Fruit fly (Drosophila melanogaster) whole organism, pupa: ENCODE measurements around the gene DNaseII.
A peak's percentile ranks its signal among the peaks of the same experiment; 100 is the strongest.

Experiments used
- CG12605 ChIP-seq: fragments of 200-800 bp; sonication (Bioruptor generic); IDR thresholded peaks from 2 replicates; pipeline ENCODE4 v1.3.6; 2022; ENCODE audit warnings: missing biosample characterization, missing genetic modification characterization
- CG13204 ChIP-seq: fragments of 200-800 bp; sonication (Bioruptor generic); optimal IDR thresholded peaks from 2 replicates; lab custom pipeline; 2018; ENCODE audit warnings: missing biosample characterization, mild to moderate bottlenecking, missing genetic modification characterization, moderate library complexity
- CG17806 ChIP-seq: fragments of 200-800 bp; sonication (Bioruptor generic); optimal IDR thresholded peaks from 2 replicates; lab custom pipeline; 2018; ENCODE audit warnings: missing biosample characterization, mild to moderate bottlenecking, missing genetic modification characterization, moderate library complexity
- CG34367 ChIP-seq: fragments of 200-800 bp; sonication (Bioruptor generic); optimal IDR thresholded peaks from 2 replicates; lab custom pipeline; 2018; ENCODE audit warnings: missing biosample characterization, mild to moderate bottlenecking, missing genetic modification characterization
- CG4496 ChIP-seq: fragments of 200-800 bp; sonication (Bioruptor generic); IDR thresholded peaks from 3 replicates; pipeline ENCODE4 v1.3.6; 2022; ENCODE audit warnings: missing biosample characterization, missing genetic modification characterization
- CG9948 ChIP-seq: fragments of 200-800 bp; sonication (Bioruptor generic); optimal IDR thresholded peaks from 2 replicates; lab custom pipeline; 2018; ENCODE audit warnings: missing biosample characterization, mild to moderate bottlenecking, missing genetic modification characterization, moderate library complexity
- D1 ChIP-seq: fragments of 200-800 bp; sonication (Bioruptor generic); optimal IDR thresholded peaks from 2 replicates; lab custom pipeline; 2018; ENCODE audit warnings: missing biosample characterization, mild to moderate bottlenecking, missing genetic modification characterization, moderate library complexity
- EcR ChIP-seq: fragments of 200-800 bp; sonication (Bioruptor generic); optimal IDR thresholded peaks from 3 replicates; lab custom pipeline; 2019; ENCODE audit warnings: missing biosample characterization, missing genetic modification characterization, mild to moderate bottlenecking, moderate library complexity, missing genetic modification reagents
- Snoo ChIP-seq: fragments of 200-800 bp; sonication (Bioruptor generic); optimal IDR thresholded peaks from 3 replicates; lab custom pipeline; 2017; ENCODE audit warnings: missing biosample characterization, mild to moderate bottlenecking, missing genetic modification characterization, inconsistent platforms
- gl ChIP-seq: fragments of 200-800 bp; sonication (Bioruptor generic); optimal IDR thresholded peaks from 2 replicates; lab custom pipeline; 2018; ENCODE audit warnings: missing biosample characterization, mild to moderate bottlenecking, missing genetic modification characterization

DNA sequence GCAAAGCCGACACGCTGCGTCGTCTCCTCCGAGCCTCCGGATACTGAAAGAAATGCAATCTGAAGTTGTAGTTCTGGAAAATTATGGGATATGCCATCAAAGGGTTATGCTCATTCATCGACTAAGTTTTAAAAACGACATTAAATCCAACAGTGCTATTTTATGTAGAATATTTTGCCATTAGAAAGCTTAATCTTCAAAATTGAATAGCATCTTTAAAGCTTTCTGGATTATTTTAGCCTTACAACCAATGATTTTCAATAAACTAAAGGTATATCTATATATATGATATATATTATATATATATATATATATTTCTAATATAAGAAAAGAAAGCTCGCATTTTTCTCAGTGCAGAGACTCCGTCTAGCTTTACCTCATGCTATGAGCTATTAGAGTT is 45.2 kb downstream of the DNaseII start:
- no peak for TF ChIP-seq D1 (tag; lab: Kevin White, UChicago)
- TF ChIP-seq CG4496 (GFP tag; lab: Robert Waterston, UW) = no peak
- no peak for TF ChIP-seq CG34367 (tag; lab: Kevin White, UChicago)
- no peak for TF ChIP-seq CG12605 (GFP tag; lab: Robert Waterston, UW)
- no peak for TF ChIP-seq Snoo (tag; lab: Kevin White, UChicago)
- TF ChIP-seq CG13204 (GFP tag; lab: Kevin White, UChicago) = no peak
- no peak for TF ChIP-seq EcR (GFP tag; lab: Kevin White, UChicago)
- TF ChIP-seq CG17806 (tag; lab: Kevin White, UChicago) = peak; percentile 25
- TF ChIP-seq CG9948 (tag; lab: Kevin White, UChicago) = peak; percentile 27
- TF ChIP-seq gl (tag; lab: Kevin White, UChicago) = no peak
